Worm (Caenorhabditis elegans) whole organism, mixed stage, embryonic: ENCODE measurements around the gene Y5H2B.3.

Experiments used
- ceh-39 ChIP-seq: fragments of 150-350 bp; optimal IDR thresholded peaks from 2 replicates; lab custom pipeline; 2014; ENCODE audit warnings: missing biosample characterization, missing genetic modification characterization
- ceh-43 ChIP-seq: fragments of 200-800 bp; sonication (Bioruptor generic); optimal IDR thresholded peaks from 2 replicates; lab custom pipeline; 2018; ENCODE audit warnings: mild to moderate bottlenecking, missing genetic modification characterization, moderate library complexity, missing compliant biosample characterization
- elt-1 ChIP-seq: sonication (generic microtip); optimal IDR thresholded peaks from 2 replicates; lab custom pipeline; 2017; ENCODE audit warnings: missing genetic modification characterization, mild to moderate bottlenecking, missing compliant biosample characterization, antibody characterized with exemption, moderate library complexity, borderline replicate concordance; ENCODE audit not compliant: insufficient read depth
- elt-3 ChIP-seq: fragments of 150-350 bp; optimal IDR thresholded peaks from 2 replicates; lab custom pipeline; 2014; ENCODE audit warnings: missing biosample characterization, missing genetic modification characterization
- lin-13 ChIP-seq: fragments of 150-350 bp; optimal IDR thresholded peaks from 2 replicates; lab custom pipeline; 2014; ENCODE audit warnings: missing biosample characterization, missing genetic modification characterization
- lin-32 ChIP-seq: fragments of 200-800 bp; sonication (Bioruptor generic); optimal IDR thresholded peaks from 2 replicates; lab custom pipeline; 2018; ENCODE audit warnings: mild to moderate bottlenecking, missing genetic modification characterization, missing compliant biosample characterization
- mep-1 ChIP-seq: fragments of 150-350 bp; optimal IDR thresholded peaks from 2 replicates; lab custom pipeline; 2017; ENCODE audit warnings: missing biosample characterization, missing genetic modification reagents, missing genetic modification characterization, inconsistent platforms
- nhr-12 ChIP-seq: fragments of 150-350 bp; optimal IDR thresholded peaks from 2 replicates; lab custom pipeline; 2014; ENCODE audit warnings: missing biosample characterization, missing genetic modification characterization
- pha-4 ChIP-seq: fragments of 150-350 bp; optimal IDR thresholded peaks from 2 replicates; lab custom pipeline; 2018; ENCODE audit warnings: missing biosample characterization, missing genetic modification reagents, missing genetic modification characterization
- snpc-4 ChIP-seq: fragments of 150-350 bp; optimal IDR thresholded peaks from 2 replicates; lab custom pipeline; 2014; ENCODE audit warnings: missing biosample characterization, missing genetic modification characterization
- sptf-1 ChIP-seq: sonication (generic microtip); optimal IDR thresholded peaks from 2 replicates; lab custom pipeline; 2017; ENCODE audit warnings: mild to moderate bottlenecking, missing genetic modification characterization, moderate library complexity, missing compliant biosample characterization
- unc-120 ChIP-seq: sonication (generic microtip); optimal IDR thresholded peaks from 2 replicates; lab custom pipeline; 2017; ENCODE audit warnings: missing genetic modification characterization, missing compliant biosample characterization; ENCODE audit not compliant: poor library complexity, severe bottlenecking
- unc-62 ChIP-seq: fragments of 150-350 bp; optimal IDR thresholded peaks from 2 replicates; lab custom pipeline; 2014; ENCODE audit warnings: missing biosample characterization, missing genetic modification reagents, missing genetic modification characterization
- ztf-11 ChIP-seq: fragments of 150-350 bp; optimal IDR thresholded peaks from 2 replicates; lab custom pipeline; 2014; ENCODE audit warnings: missing biosample characterization, missing genetic modification characterization

- no peak for TF ChIP-seq lin-32 (GFP tag; lab: Kevin White, UChicago)
- TF ChIP-seq elt-3 (tag; lab: Kevin White, UChicago), result no peak
- TF ChIP-seq unc-120 (tag; lab: Kevin White, UChicago), result no peak
- TF ChIP-seq pha-4 (tag; lab: Kevin White, UChicago), result no peak
- TF ChIP-seq sptf-1 (tag; lab: Kevin White, UChicago), result no peak
- no peak for TF ChIP-seq snpc-4
- TF ChIP-seq elt-1, result no peak
- no peak for TF ChIP-seq nhr-12
- TF ChIP-seq unc-62 (GFP tag; lab: Kevin White, UChicago), result no peak
- no peak for TF ChIP-seq ceh-43 (GFP tag; lab: Kevin White, UChicago)
- no peak for TF ChIP-seq ceh-39
- TF ChIP-seq ztf-11 (tag; lab: Kevin White, UChicago), result no peak
- no peak for TF ChIP-seq lin-13
- TF ChIP-seq mep-1 (tag; lab: Kevin White, UChicago), result no peak
Measured at ce11 chrV:2199594-2199993, 11.5 kb downstream of the Y5H2B.3 start.
